Worm (Caenorhabditis elegans) whole organism, L2 larva: Measurements from ENCODE around the gene F32H5.1.

Experiments
- R02D3.7 ChIP-seq: fragments of 150-350 bp; optimal IDR thresholded peaks from 2 replicates; lab custom pipeline; 2014; ENCODE audit warnings: missing biosample characterization, missing genetic modification characterization
- ama-1 ChIP-seq: fragments of 150-350 bp; optimal IDR thresholded peaks from 2 replicates; lab custom pipeline; 2018; ENCODE audit warnings: inconsistent platforms
- dmd-4 ChIP-seq: sonication (generic microtip); optimal IDR thresholded peaks from 2 replicates; lab custom pipeline; 2017; ENCODE audit warnings: missing biosample characterization, missing genetic modification characterization
- fos-1 ChIP-seq: fragments of 150-350 bp; optimal IDR thresholded peaks from 2 replicates; lab custom pipeline; 2014; ENCODE audit warnings: missing biosample characterization, missing genetic modification characterization
- lin-13 ChIP-seq: fragments of 150-350 bp; optimal IDR thresholded peaks from 2 replicates; lab custom pipeline; 2014; ENCODE audit warnings: missing biosample characterization, missing genetic modification reagents, missing genetic modification characterization
- lin-39 ChIP-seq: fragments of 150-350 bp; optimal IDR thresholded peaks from 2 replicates; lab custom pipeline; 2014; ENCODE audit warnings: missing biosample characterization, missing genetic modification reagents, missing genetic modification characterization
- nhr-12 ChIP-seq: fragments of 150-350 bp; optimal IDR thresholded peaks from 2 replicates; lab custom pipeline; 2014; ENCODE audit warnings: missing biosample characterization, missing genetic modification characterization
- nhr-129 ChIP-seq: fragments of 150-350 bp; optimal IDR thresholded peaks from 2 replicates; lab custom pipeline; 2014; ENCODE audit warnings: missing biosample characterization, missing genetic modification characterization
- nhr-237 ChIP-seq: fragments of 150-350 bp; optimal IDR thresholded peaks from 2 replicates; lab custom pipeline; 2014; ENCODE audit warnings: missing biosample characterization, missing genetic modification characterization
- nhr-77 ChIP-seq: fragments of 150-350 bp; optimal IDR thresholded peaks from 2 replicates; lab custom pipeline; 2014; ENCODE audit warnings: missing biosample characterization, missing genetic modification characterization
- skn-1 ChIP-seq: sonication (generic microtip); optimal IDR thresholded peaks from 2 replicates; lab custom pipeline; 2017; ENCODE audit warnings: missing biosample characterization, missing genetic modification characterization
- unc-39 ChIP-seq: fragments of 150-350 bp; optimal IDR thresholded peaks from 2 replicates; lab custom pipeline; 2014; ENCODE audit warnings: missing biosample characterization, missing genetic modification characterization
- zag-1 ChIP-seq: fragments of 150-350 bp; optimal IDR thresholded peaks from 2 replicates; lab custom pipeline; 2014; ENCODE audit warnings: missing biosample characterization, missing genetic modification characterization
- ztf-11 ChIP-seq: sonication (generic microtip); optimal IDR thresholded peaks from 2 replicates; lab custom pipeline; 2017; ENCODE audit warnings: missing biosample characterization, missing genetic modification characterization

DNA sequence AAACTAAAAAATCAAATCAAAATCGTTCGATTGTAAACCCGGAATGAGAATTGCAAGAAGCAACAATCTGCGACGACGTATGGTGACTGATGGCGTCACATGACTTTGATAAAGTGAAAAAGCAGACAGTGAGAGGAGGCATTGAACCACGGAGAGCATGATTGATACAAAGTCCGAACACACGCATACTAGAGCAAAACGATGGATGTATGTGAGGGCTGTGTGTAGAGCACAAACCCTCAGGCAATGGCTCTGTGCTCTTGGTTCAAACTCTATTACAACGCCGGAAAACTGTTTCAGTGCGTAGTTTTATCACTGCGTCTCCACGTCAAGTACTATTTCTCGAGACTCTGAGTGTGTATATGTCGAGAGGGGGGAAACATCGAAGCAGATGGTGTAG lies 44.7 kb upstream of the F32H5.1 start:
- TF ChIP-seq ama-1 (no peak), skn-1 (tag; lab: Kevin White, UChicago) (no peak), nhr-12 (tag; lab: Kevin White, UChicago) (no peak), nhr-77 (tag; lab: Kevin White, UChicago) (no peak), fos-1 (tag; lab: Kevin White, UChicago) (no peak), nhr-237 (tag; lab: Kevin White, UChicago) (no peak), nhr-129 (tag; lab: Kevin White, UChicago) (peak; percentile 80), R02D3.7 (tag; lab: Kevin White, UChicago) (no peak), lin-13 (GFP tag; lab: Kevin White, UChicago) (no peak), unc-39 (tag; lab: Kevin White, UChicago) (no peak), lin-39 (tag; lab: Kevin White, UChicago) (peak; percentile 72), zag-1 (no peak), dmd-4 (tag; lab: Kevin White, UChicago) (no peak), ztf-11 (no peak)
